Worm (Caenorhabditis elegans) whole organism, L3 larva: ENCODE data around the gene Y62H9A.5.

Experiments
- ZK546.5 ChIP-seq: sonication (generic microtip); optimal IDR thresholded peaks from 2 replicates; lab custom pipeline; 2017; ENCODE audit warnings: missing biosample characterization, missing genetic modification characterization
- aly-2 ChIP-seq: fragments of 150-350 bp; optimal IDR thresholded peaks from 2 replicates; lab custom pipeline; 2014; ENCODE audit warnings: missing biosample characterization, missing genetic modification characterization
- ama-1 ChIP-seq: fragments of 150-350 bp; optimal IDR thresholded peaks from 2 replicates; lab custom pipeline; 2018
- ceh-28 ChIP-seq: fragments of 150-350 bp; optimal IDR thresholded peaks from 2 replicates; lab custom pipeline; 2014; ENCODE audit warnings: missing biosample characterization, missing genetic modification reagents, missing genetic modification characterization
- ceh-9 ChIP-seq: sonication (generic microtip); optimal IDR thresholded peaks from 2 replicates; lab custom pipeline; 2018; ENCODE audit warnings: missing biosample characterization, missing genetic modification characterization
- daf-12 ChIP-seq: fragments of 150-350 bp; optimal IDR thresholded peaks from 2 replicates; lab custom pipeline; 2014; ENCODE audit warnings: missing biosample characterization, missing genetic modification reagents, missing genetic modification characterization
- egl-27 ChIP-seq: sonication (generic microtip); optimal IDR thresholded peaks from 4 replicates; lab custom pipeline; 2017; ENCODE audit warnings: missing biosample characterization, missing genetic modification reagents, missing genetic modification characterization
- elt-1 ChIP-seq: fragments of 150-350 bp; optimal IDR thresholded peaks from 2 replicates; lab custom pipeline; 2014; ENCODE audit warnings: missing biosample characterization, missing genetic modification characterization
- elt-2 ChIP-seq: sonication (generic microtip); optimal IDR thresholded peaks from 2 replicates; lab custom pipeline; 2016; ENCODE audit warnings: missing genetic modification reagents, mild to moderate bottlenecking, missing genetic modification characterization, missing compliant biosample characterization
- elt-3 ChIP-seq, 3 experiments: fragments of 150-350 bp in 1 of 3; sonication (generic microtip) in 2 of 3; optimal IDR thresholded peaks; 2 replicates in 2 of 3; 4 replicates in 1 of 3; lab custom pipeline; 2014 to 2017; ENCODE audit warnings: missing biosample characterization in 3 of 3, missing genetic modification characterization in 3 of 3
- eor-1 ChIP-seq, 2 experiments: fragments of 150-350 bp; optimal IDR thresholded peaks; 2 replicates each; lab custom pipeline; 2014 to 2018; ENCODE audit warnings: missing biosample characterization in 2 of 2, missing genetic modification characterization in 2 of 2
- fos-1 ChIP-seq: fragments of 150-350 bp; optimal IDR thresholded peaks from 2 replicates; lab custom pipeline; 2014; ENCODE audit warnings: missing biosample characterization, missing genetic modification characterization
- hmg-11 ChIP-seq: sonication (generic microtip); optimal IDR thresholded peaks from 2 replicates; lab custom pipeline; 2016; ENCODE audit warnings: missing genetic modification characterization, missing compliant biosample characterization
- jun-1 ChIP-seq: fragments of 150-350 bp; optimal IDR thresholded peaks from 2 replicates; lab custom pipeline; 2014; ENCODE audit warnings: missing biosample characterization, missing genetic modification reagents, missing genetic modification characterization
- lin-39 ChIP-seq: fragments of 150-350 bp; optimal IDR thresholded peaks from 2 replicates; lab custom pipeline; 2018; ENCODE audit warnings: missing biosample characterization, missing genetic modification reagents, missing genetic modification characterization
- lsy-12 ChIP-seq: sonication (generic microtip); optimal IDR thresholded peaks from 2 replicates; lab custom pipeline; 2016; ENCODE audit warnings: mild to moderate bottlenecking, missing genetic modification characterization, missing compliant biosample characterization
- mdl-1 ChIP-seq: fragments of 150-350 bp; optimal IDR thresholded peaks from 2 replicates; lab custom pipeline; 2014; ENCODE audit warnings: missing biosample characterization, missing genetic modification characterization
- nhr-11 ChIP-seq: fragments of 150-350 bp; optimal IDR thresholded peaks from 2 replicates; lab custom pipeline; 2014; ENCODE audit warnings: missing biosample characterization, missing genetic modification characterization
- nhr-12 ChIP-seq: fragments of 150-350 bp; optimal IDR thresholded peaks from 2 replicates; lab custom pipeline; 2014; ENCODE audit warnings: missing biosample characterization, missing genetic modification characterization
- nhr-23 ChIP-seq: fragments of 150-350 bp; optimal IDR thresholded peaks from 2 replicates; lab custom pipeline; 2014; ENCODE audit warnings: missing biosample characterization, missing genetic modification reagents, missing genetic modification characterization
- nhr-237 ChIP-seq: fragments of 150-350 bp; optimal IDR thresholded peaks from 2 replicates; lab custom pipeline; 2014; ENCODE audit warnings: missing biosample characterization, missing genetic modification characterization
- nhr-25 ChIP-seq: sonication (generic microtip); optimal IDR thresholded peaks from 2 replicates; lab custom pipeline; 2017; ENCODE audit warnings: missing biosample characterization, missing genetic modification characterization
- nhr-28 ChIP-seq: fragments of 150-350 bp; optimal IDR thresholded peaks from 2 replicates; lab custom pipeline; 2014; ENCODE audit warnings: missing biosample characterization, missing genetic modification characterization
- nhr-67 ChIP-seq: fragments of 150-350 bp; optimal IDR thresholded peaks from 2 replicates; lab custom pipeline; 2014; ENCODE audit warnings: missing biosample characterization, missing genetic modification characterization
- nhr-76 ChIP-seq: fragments of 150-350 bp; sonication (generic microtip); optimal IDR thresholded peaks from 5 replicates; lab custom pipeline; 2014; ENCODE audit warnings: missing biosample characterization, missing genetic modification characterization
- pha-4 ChIP-seq: fragments of 150-350 bp; optimal IDR thresholded peaks from 2 replicates; lab custom pipeline; 2014; ENCODE audit warnings: missing biosample characterization, missing genetic modification reagents, missing genetic modification characterization
- pqm-1 ChIP-seq: fragments of 150-350 bp; optimal IDR thresholded peaks from 2 replicates; lab custom pipeline; 2017; ENCODE audit warnings: missing biosample characterization, missing genetic modification characterization, inconsistent platforms
- sea-2 ChIP-seq: fragments of 150-350 bp; sonication (generic microtip); optimal IDR thresholded peaks from 4 replicates; lab custom pipeline; 2014; ENCODE audit warnings: missing biosample characterization, missing genetic modification reagents, missing genetic modification characterization
- skn-1 ChIP-seq: fragments of 150-350 bp; optimal IDR thresholded peaks from 2 replicates; lab custom pipeline; 2014; ENCODE audit warnings: missing biosample characterization, missing genetic modification characterization
- snpc-4 ChIP-seq: fragments of 150-350 bp; optimal IDR thresholded peaks from 2 replicates; lab custom pipeline; 2014; ENCODE audit warnings: missing biosample characterization, missing genetic modification characterization
- tbx-2 ChIP-seq: sonication (generic microtip); optimal IDR thresholded peaks from 2 replicates; lab custom pipeline; 2016; ENCODE audit warnings: mild to moderate bottlenecking, missing genetic modification characterization, missing compliant biosample characterization
- unc-39 ChIP-seq: sonication (generic microtip); optimal IDR thresholded peaks from 4 replicates; lab custom pipeline; 2017; ENCODE audit warnings: missing biosample characterization, missing genetic modification characterization
- unc-62 ChIP-seq: fragments of 150-350 bp; sonication (generic microtip); optimal IDR thresholded peaks from 4 replicates; lab custom pipeline; 2014; ENCODE audit warnings: missing biosample characterization, missing genetic modification reagents, missing genetic modification characterization
- ztf-11 ChIP-seq: fragments of 150-350 bp; optimal IDR thresholded peaks from 2 replicates; lab custom pipeline; 2014; ENCODE audit warnings: missing biosample characterization, missing genetic modification characterization
- ztf-4 ChIP-seq: fragments of 150-350 bp; optimal IDR thresholded peaks from 2 replicates; lab custom pipeline; 2014; ENCODE audit warnings: missing biosample characterization, missing genetic modification characterization

Gene Y62H9A.5

DNA sequence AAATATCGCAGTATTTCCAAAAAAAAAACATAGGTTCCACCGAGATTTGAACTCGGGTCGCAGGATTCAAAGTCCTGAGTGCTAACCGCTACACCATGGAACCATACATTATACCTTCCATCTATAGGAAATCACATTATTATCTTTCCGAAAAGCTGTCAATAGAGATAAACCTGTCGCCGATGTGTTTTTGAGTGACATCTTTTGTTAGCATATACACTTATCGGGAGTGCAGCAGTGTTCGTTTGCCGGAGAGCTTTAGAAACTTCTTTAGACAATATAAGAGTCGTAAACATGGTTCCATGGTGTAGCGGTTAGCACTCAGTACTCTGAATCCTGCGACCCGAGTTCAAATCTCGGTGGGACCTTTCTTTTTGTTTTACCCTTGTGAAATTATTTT is 10.5 kb downstream of the Y62H9A.5 start:
- TF ChIP-seq ceh-9 (no peak), ztf-11 (tag; lab: Kevin White, UChicago) (no peak), ama-1 (no peak), nhr-11 (tag; lab: Kevin White, UChicago) (no peak), aly-2 (no peak), nhr-28 (tag; lab: Kevin White, UChicago) (no peak), sea-2 (GFP tag; lab: Kevin White, UChicago) (no peak), skn-1 (tag; lab: Kevin White, UChicago) (no peak), egl-27 (tag; lab: Kevin White, UChicago) (no peak), nhr-25 (tag; lab: Kevin White, UChicago) (no peak), ztf-4 (tag; lab: Kevin White, UChicago) (no peak), nhr-23 (tag; lab: Kevin White, UChicago) (no peak), ceh-28 (no peak), elt-1 (no peak), hmg-11 (tag; lab: Kevin White, UChicago) (no peak), unc-39 (no peak), tbx-2 (tag; lab: Kevin White, UChicago) (no peak)

DNA sequence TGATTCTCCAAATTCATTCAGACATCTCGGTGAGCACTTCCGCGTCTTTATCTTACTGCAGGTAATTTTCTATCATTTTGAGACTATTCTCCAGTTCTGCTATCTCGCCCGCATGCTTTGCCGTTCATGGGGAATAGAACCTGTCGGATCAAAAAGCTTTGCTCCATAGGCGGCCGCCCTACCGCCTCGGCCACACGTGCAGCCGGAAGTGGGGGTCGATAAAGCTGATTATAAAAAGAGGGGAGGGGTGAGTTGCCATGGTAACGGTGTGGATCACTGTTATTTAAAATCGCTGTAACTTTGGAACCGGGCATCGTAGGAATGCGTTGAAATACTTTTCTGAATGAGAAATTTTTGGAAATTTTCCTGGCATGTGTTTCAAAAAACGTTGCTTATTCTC is 12.3 kb downstream of the Y62H9A.5 start:
- TF ChIP-seq elt-2 (tag; lab: Kevin White, UChicago), result no peak
- TF ChIP-seq aly-2, result no peak
- TF ChIP-seq elt-3 (tag; optimal IDR thresholded peaks at IDR 0.05; lab: Kevin White, UChicago), result no peak

DNA sequence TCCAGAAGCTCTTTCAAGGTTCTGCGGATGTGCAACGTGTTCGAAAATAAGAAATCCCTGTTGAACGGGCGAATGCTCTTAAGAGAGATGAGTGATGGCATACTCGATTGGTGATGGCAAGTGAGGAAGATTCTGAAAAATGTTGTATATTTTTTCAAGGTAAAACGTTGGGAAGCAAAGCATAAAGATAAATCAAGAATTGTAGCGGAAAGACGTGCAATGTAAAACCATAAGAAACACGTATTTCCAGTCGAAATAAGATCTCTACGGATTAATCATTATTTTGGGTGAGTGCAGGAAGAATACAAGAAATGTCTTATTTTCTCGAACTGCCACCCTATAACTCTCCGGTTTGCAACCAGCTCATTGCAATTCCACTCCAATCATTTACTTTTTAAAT is 13.4 kb downstream of the Y62H9A.5 start, which contains the start of gene dot-1.2:
TSS of gene dot-1.2 (minus strand) at position 101 of the 400 bp plus-strand sequence.
- TF ChIP-seq unc-62 (GFP tag; lab: Kevin White, UChicago), result no peak
- no peak for TF ChIP-seq ztf-11 (tag; lab: Kevin White, UChicago)

DNA sequence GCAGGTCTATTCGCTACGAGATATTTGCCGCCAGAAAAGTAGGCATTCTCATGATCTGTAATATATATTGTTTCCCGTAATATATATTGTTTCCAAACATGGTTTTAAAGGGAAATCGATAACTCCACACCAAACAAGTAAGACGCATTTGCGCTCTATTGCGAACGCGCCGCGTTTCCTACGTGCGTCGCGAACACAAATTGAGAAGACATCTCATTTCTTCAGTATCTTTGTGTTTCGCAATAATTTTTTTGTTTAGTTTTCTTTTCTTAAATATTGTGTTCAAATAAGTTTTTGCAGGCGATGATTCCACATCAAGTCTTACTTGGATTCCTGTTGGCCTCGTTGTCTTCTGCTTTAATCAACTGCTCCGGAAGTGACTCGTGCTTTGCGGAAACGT is 17.6 kb downstream of the Y62H9A.5 start, which contains the start of gene F54F7.6:
TSS of gene F54F7.6 (plus strand) at position 301 of the 400 bp plus-strand sequence.
- no peak for TF ChIP-seq nhr-12 (tag; lab: Kevin White, UChicago)
- TF ChIP-seq snpc-4 (tag; lab: Kevin White, UChicago), result no peak
- TF ChIP-seq jun-1, result no peak
- TF ChIP-seq nhr-76, result no peak
- no peak for TF ChIP-seq hmg-11 (tag; lab: Kevin White, UChicago)
- TF ChIP-seq ama-1, result no peak
- no peak for TF ChIP-seq mdl-1 (tag; lab: Kevin White, UChicago)

ce11 chrX:11863307-11863706 is 19.4 kb downstream of the Y62H9A.5 start, which contains the start of gene F54F7.10:
F54F7.10 (plus strand) TSS chrX:11863607.
- TF ChIP-seq nhr-67 (tag; lab: Kevin White, UChicago), result no peak
- no peak for TF ChIP-seq nhr-76

ce11 chrX:11857178-11857577 is 25.5 kb downstream of the Y62H9A.5 start, which contains the start of gene mes-1:
mes-1 (plus strand) TSS chrX:11857478.
- no peak for TF ChIP-seq lsy-12 (tag; lab: Kevin White, UChicago)
- TF ChIP-seq jun-1, result no peak
- TF ChIP-seq pha-4 (tag; lab: Kevin White, UChicago), result no peak
- TF ChIP-seq eor-1 (tag; optimal IDR thresholded peaks at IDR 0.05; lab: Kevin White, UChicago), result no peak
- no peak for TF ChIP-seq fos-1 (tag; lab: Kevin White, UChicago)

ce11 chrX:11856214-11856613 is 26.5 kb downstream of the Y62H9A.5 start:
- TF ChIP-seq hmg-11 (tag; lab: Kevin White, UChicago) (no peak), jun-1 (no peak), mdl-1 (tag; lab: Kevin White, UChicago) (no peak), elt-3 (tag; optimal IDR thresholded peaks at IDR 0.05; lab: Kevin White, UChicago) (no peak), pha-4 (tag; lab: Kevin White, UChicago) (no peak), egl-27 (tag; lab: Kevin White, UChicago) (no peak), nhr-237 (tag; lab: Kevin White, UChicago) (no peak), nhr-28 (tag; lab: Kevin White, UChicago) (no peak), daf-12 (no peak), tbx-2 (tag; lab: Kevin White, UChicago) (no peak), lsy-12 (tag; lab: Kevin White, UChicago) (no peak), ZK546.5 (tag; lab: Kevin White, UChicago) (no peak), lin-39 (tag; lab: Kevin White, UChicago) (no peak), unc-39 (no peak), fos-1 (tag; lab: Kevin White, UChicago) (no peak), pqm-1 (tag; lab: Kevin White, UChicago) (no peak)
